Worm (Caenorhabditis elegans) whole organism, L4/young adult: ENCODE measurements around the gene srw-123.

Experiments used
- W03F9.2 ChIP-seq: fragments of 150-350 bp; optimal IDR thresholded peaks from 2 replicates; lab custom pipeline; 2014; ENCODE audit warnings: missing biosample characterization, missing genetic modification characterization
- dao-5 ChIP-seq: sonication (generic microtip); optimal IDR thresholded peaks from 2 replicates; lab custom pipeline; 2016; ENCODE audit warnings: missing genotype, missing genetic modification characterization, moderate library complexity, missing compliant biosample characterization
- him-1 ChIP-seq: sonication (generic microtip); optimal IDR thresholded peaks from 2 replicates; lab custom pipeline; 2016; ENCODE audit warnings: missing genotype, missing genetic modification reagents, missing genetic modification characterization, missing compliant biosample characterization

Gene srw-123

DNA sequence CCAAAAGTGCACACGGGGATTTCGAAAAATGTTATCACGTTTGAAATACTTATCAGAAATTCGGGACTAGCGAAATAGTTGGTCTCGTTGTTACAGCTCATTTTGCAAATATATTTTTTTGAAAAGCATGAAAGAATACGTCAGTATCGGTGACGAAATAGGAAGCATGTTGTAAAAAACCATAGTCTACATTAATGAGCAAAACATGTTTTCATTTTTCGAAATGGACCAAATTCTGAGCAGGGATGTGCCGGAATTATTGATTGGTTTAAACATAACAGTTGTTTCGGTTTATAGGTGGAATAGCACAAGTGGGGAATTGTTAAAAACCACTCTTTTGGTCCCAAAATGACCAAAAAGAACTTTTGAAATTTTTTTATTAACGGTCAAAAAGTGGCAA lies 41.1 kb downstream of the srw-123 start, which contains the start of gene srh-247:
srh-247 (minus strand) TSS at position 101 of the 400 bp plus-strand sequence.
- TF ChIP-seq W03F9.2 (tag; lab: Kevin White, UChicago) (no peak), dao-5 (tag; lab: Kevin White, UChicago) (no peak), him-1 (tag; lab: Kevin White, UChicago) (no peak)

DNA sequence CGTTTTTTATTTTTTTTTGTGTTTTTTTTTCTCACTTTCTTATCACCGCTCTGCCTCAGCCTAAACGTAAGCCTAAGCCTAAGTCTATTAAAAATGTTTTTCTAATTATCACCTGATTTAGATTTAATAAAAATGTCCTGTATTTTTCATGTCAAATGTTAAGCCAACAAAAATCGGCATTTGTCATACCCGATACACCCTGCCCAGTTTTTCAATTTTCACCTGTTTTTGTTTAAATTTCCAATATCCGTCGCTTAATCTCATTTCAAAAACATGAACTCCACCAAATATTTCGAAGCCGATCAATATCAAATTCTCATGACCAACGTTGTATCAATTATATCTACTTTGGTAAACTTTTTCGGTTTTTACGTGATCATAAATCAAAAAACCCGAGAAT lies 43.9 kb downstream of the srw-123 start, which contains the start of gene C31B8.1:
C31B8.1 (plus strand) TSS at position 301 of the 400 bp plus-strand sequence.
- TF ChIP-seq W03F9.2 (tag; lab: Kevin White, UChicago) (no peak), him-1 (tag; lab: Kevin White, UChicago) (no peak), dao-5 (tag; lab: Kevin White, UChicago) (no peak)

DNA sequence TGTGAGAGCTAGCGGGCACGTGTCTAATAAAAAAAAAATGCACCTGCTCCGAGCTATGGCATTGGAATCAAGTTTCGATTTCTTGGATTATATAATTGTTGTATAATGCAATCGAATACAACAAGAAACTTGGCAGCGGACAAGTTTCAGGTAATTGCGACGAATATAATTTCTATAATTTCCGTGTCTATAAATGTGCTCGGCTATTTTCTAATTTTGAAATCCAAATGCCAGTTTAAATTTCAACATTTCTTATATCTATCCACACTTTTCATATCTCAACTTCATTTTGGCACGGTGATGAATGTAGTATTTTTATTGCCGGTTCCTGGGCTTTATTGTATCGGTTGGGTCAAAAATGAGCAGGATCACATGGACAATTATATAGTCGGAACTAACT lies 45.4 kb downstream of the srw-123 start, which contains the start of gene C31B8.16:
C31B8.16 (plus strand) TSS at position 301 of the 400 bp plus-strand sequence.
- TF ChIP-seq W03F9.2 (tag; lab: Kevin White, UChicago), result no peak
- no peak for TF ChIP-seq dao-5 (tag; lab: Kevin White, UChicago)
- TF ChIP-seq him-1 (tag; lab: Kevin White, UChicago), result no peak

DNA sequence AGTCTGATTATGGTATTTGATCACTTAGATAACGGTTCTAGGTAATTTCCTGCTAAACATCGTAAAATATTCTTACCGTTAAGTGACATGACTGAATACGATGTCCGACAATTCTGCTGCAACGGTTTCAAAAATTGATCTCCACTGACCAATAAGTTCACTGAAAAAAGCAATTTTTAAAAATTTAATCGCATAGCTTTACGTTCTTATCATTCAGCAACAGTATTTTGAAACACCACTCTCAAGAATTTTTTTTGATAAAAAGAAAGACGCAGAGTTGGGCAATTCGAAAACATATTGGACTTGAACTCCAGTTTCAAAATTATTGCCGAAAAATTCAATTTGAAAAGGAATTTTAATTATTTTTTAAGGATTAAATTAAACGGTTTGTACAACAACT lies 47.6 kb downstream of the srw-123 start, which contains the start of gene C31B8.12:
C31B8.12 (minus strand) TSS at position 101 of the 400 bp plus-strand sequence.
- TF ChIP-seq W03F9.2 (tag; lab: Kevin White, UChicago) (no peak), him-1 (tag; lab: Kevin White, UChicago) (no peak), dao-5 (tag; lab: Kevin White, UChicago) (no peak)
